Fruit fly (Drosophila melanogaster) whole organism, pupa: ENCODE results near the gene CG7368.
A peak's percentile ranks its signal among the peaks of the same experiment; 100 is the strongest.

Experiments used
- CG10348 ChIP-seq: fragments of 200-800 bp; sonication (Bioruptor generic); IDR thresholded peaks from 2 replicates; pipeline ENCODE4 v1.3.6; 2022; ENCODE audit warnings: missing biosample characterization, missing genetic modification characterization
- CG12605 ChIP-seq: fragments of 200-800 bp; sonication (Bioruptor generic); IDR thresholded peaks from 2 replicates; pipeline ENCODE4 v1.3.6; 2022; ENCODE audit warnings: missing biosample characterization, missing genetic modification characterization
- CG13204 ChIP-seq: fragments of 200-800 bp; sonication (Bioruptor generic); optimal IDR thresholded peaks from 2 replicates; lab custom pipeline; 2018; ENCODE audit warnings: missing biosample characterization, mild to moderate bottlenecking, missing genetic modification characterization, moderate library complexity
- CG14655 ChIP-seq: fragments of 200-800 bp; sonication (Bioruptor generic); optimal IDR thresholded peaks from 3 replicates; lab custom pipeline; 2017; ENCODE audit warnings: mild to moderate bottlenecking, missing biosample characterization, missing genetic modification reagents, missing genetic modification characterization
- CG15710 ChIP-seq: fragments of 200-800 bp; sonication (Bioruptor generic); optimal IDR thresholded peaks from 2 replicates; lab custom pipeline; 2018; ENCODE audit warnings: missing biosample characterization, mild to moderate bottlenecking, missing genetic modification characterization, moderate library complexity
- CG17806 ChIP-seq: fragments of 200-800 bp; sonication (Bioruptor generic); optimal IDR thresholded peaks from 2 replicates; lab custom pipeline; 2018; ENCODE audit warnings: missing biosample characterization, mild to moderate bottlenecking, missing genetic modification characterization, moderate library complexity
- CG32121 ChIP-seq: fragments of 200-800 bp; sonication (Bioruptor generic); IDR thresholded peaks from 2 replicates; pipeline ENCODE4 v1.3.6; 2022; ENCODE audit warnings: missing biosample characterization, missing genetic modification characterization
- CG34367 ChIP-seq: fragments of 200-800 bp; sonication (Bioruptor generic); optimal IDR thresholded peaks from 2 replicates; lab custom pipeline; 2018; ENCODE audit warnings: missing biosample characterization, mild to moderate bottlenecking, missing genetic modification characterization
- CG4496 ChIP-seq: fragments of 200-800 bp; sonication (Bioruptor generic); IDR thresholded peaks from 3 replicates; pipeline ENCODE4 v1.3.6; 2022; ENCODE audit warnings: missing biosample characterization, missing genetic modification characterization
- CG8159 ChIP-seq: fragments of 200-800 bp; sonication (Bioruptor generic); optimal IDR thresholded peaks from 3 replicates; lab custom pipeline; 2018; ENCODE audit warnings: missing biosample characterization, mild to moderate bottlenecking, missing genetic modification characterization, moderate library complexity
- CG8301 ChIP-seq: fragments of 200-800 bp; sonication (Bioruptor generic); optimal IDR thresholded peaks from 2 replicates; lab custom pipeline; 2018; ENCODE audit warnings: missing biosample characterization, mild to moderate bottlenecking, missing genetic modification characterization
- CG9948 ChIP-seq: fragments of 200-800 bp; sonication (Bioruptor generic); optimal IDR thresholded peaks from 2 replicates; lab custom pipeline; 2018; ENCODE audit warnings: missing biosample characterization, mild to moderate bottlenecking, missing genetic modification characterization, moderate library complexity
- D1 ChIP-seq: fragments of 200-800 bp; sonication (Bioruptor generic); optimal IDR thresholded peaks from 2 replicates; lab custom pipeline; 2018; ENCODE audit warnings: missing biosample characterization, mild to moderate bottlenecking, missing genetic modification characterization, moderate library complexity
- EcR ChIP-seq: fragments of 200-800 bp; sonication (Bioruptor generic); optimal IDR thresholded peaks from 3 replicates; lab custom pipeline; 2019; ENCODE audit warnings: missing biosample characterization, missing genetic modification characterization, mild to moderate bottlenecking, moderate library complexity, missing genetic modification reagents
- Ets98B ChIP-seq: fragments of 200-800 bp; sonication (Bioruptor generic); IDR thresholded peaks from 2 replicates; pipeline ENCODE4 v1.3.6; 2022; ENCODE audit warnings: missing biosample characterization, missing genetic modification characterization
- Pif1A ChIP-seq: fragments of 200-800 bp; sonication (Bioruptor generic); optimal IDR thresholded peaks from 3 replicates; lab custom pipeline; 2016; ENCODE audit warnings: missing biosample characterization, missing genetic modification characterization
- Pif1B ChIP-seq: fragments of 200-800 bp; sonication (Bioruptor generic); optimal IDR thresholded peaks from 3 replicates; lab custom pipeline; 2016; ENCODE audit warnings: missing biosample characterization, missing genetic modification characterization
- Snoo ChIP-seq: fragments of 200-800 bp; sonication (Bioruptor generic); optimal IDR thresholded peaks from 3 replicates; lab custom pipeline; 2017; ENCODE audit warnings: missing biosample characterization, mild to moderate bottlenecking, missing genetic modification characterization, inconsistent platforms
- fd96Ca ChIP-seq: fragments of 200-800 bp; sonication (Bioruptor generic); IDR thresholded peaks from 3 replicates; pipeline ENCODE4 v1.3.6; 2022; ENCODE audit warnings: missing biosample characterization, missing genetic modification characterization
- gl ChIP-seq: fragments of 200-800 bp; sonication (Bioruptor generic); optimal IDR thresholded peaks from 2 replicates; lab custom pipeline; 2018; ENCODE audit warnings: missing biosample characterization, mild to moderate bottlenecking, missing genetic modification characterization
- rn ChIP-seq: fragments of 200-800 bp; sonication (Bioruptor generic); IDR thresholded peaks from 2 replicates; pipeline ENCODE4 v1.3.6; 2022; ENCODE audit warnings: missing biosample characterization, missing genetic modification characterization

CG7368 gene

DNA sequence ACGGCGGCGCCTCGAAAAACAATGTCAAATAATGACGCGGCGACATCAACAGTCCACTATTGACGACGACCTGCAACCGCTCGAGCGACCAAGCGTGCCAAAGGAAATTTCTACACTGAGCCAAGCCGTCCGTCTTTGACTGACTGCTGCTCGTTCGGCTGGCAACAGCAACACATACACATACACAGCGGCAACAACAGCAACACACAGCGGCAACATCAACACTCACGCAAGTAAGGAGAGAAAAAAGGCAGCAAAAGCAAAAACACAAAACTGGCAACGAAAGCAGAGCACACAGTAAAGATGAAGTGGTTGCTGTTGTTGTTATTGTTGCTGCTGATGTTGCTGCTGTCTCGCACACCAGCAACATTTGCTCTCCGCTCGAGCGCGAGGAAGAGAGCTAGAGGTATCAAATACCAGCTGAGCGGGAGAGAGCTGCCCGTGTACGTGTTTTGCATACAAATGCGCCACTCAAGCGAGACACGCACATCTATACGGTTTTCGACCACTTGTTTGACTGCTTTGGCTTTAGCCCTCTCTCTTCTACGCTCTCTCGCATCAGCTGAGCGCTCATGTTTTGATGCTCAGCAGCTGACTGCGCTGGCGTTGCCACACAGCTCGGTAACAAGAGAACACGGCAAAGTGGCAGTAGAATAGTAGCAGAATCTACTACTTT lies 43.9 kb upstream of the CG7368 start:
- peak; percentile 44 for TF ChIP-seq CG8301 (tag; lab: Kevin White, UChicago)
- peak; percentile 95 for TF ChIP-seq CG12605
- peak; percentile 61 for TF ChIP-seq CG15710
- peak; percentile 69; the same call in 2 of the 3 replicates for TF ChIP-seq CG4496
- TF ChIP-seq CG10348 (GFP tag; lab: Robert Waterston, UW): no peak
- peak; percentile 65 for TF ChIP-seq CG34367 (tag; lab: Kevin White, UChicago)
- peak; percentile 86 for TF ChIP-seq gl (tag; lab: Kevin White, UChicago)
- TF ChIP-seq Ets98B: peak; percentile 83
- no peak for TF ChIP-seq D1 (tag; lab: Kevin White, UChicago)
- TF ChIP-seq Pif1A (GFP tag; lab: Kevin White, UChicago): peak; percentile 21
- peak; percentile 65 for TF ChIP-seq CG14655 (GFP tag; lab: Kevin White, UChicago)
- TF ChIP-seq CG13204: peak; percentile 94
- peak; percentile 57 for TF ChIP-seq Pif1B
- peak; percentile 32 for TF ChIP-seq CG8159
- TF ChIP-seq CG17806 (tag; lab: Kevin White, UChicago): peak; percentile 45
- peak; percentile 79 for TF ChIP-seq fd96Ca (GFP tag; lab: Robert Waterston, UW)
- TF ChIP-seq CG9948: peak; percentile 22
- peak; percentile 81 for TF ChIP-seq EcR
- TF ChIP-seq Snoo (tag; lab: Kevin White, UChicago): peak; percentile 42
- no peak for TF ChIP-seq rn (GFP tag; lab: Robert Waterston, UW)
- peak; percentile 79 for TF ChIP-seq CG32121
- TF ChIP-seq, all 21 proteins: peak for 18

DNA sequence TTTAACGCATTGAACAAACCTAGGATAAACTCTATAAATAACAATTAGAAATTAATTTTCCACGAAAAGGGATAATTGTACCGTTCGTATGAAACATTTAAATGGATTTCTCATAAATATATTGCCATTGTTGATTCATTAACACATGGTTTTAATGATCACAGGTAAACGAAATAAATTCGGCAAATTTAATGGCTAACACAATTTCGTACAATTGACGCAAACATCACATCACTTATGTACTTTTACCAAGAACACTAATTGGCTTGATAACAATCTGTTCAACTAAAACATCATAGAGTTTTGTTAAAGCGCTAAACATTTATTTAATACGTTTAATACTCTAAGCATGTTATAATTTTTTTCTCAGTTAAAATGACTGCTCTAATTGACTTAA lies 43.3 kb upstream of the CG7368 start:
- no peak for TF ChIP-seq Pif1A (GFP tag; lab: Kevin White, UChicago)
- no peak for TF ChIP-seq Snoo (tag; lab: Kevin White, UChicago)
- TF ChIP-seq CG13204: no peak
- no peak for TF ChIP-seq D1 (tag; lab: Kevin White, UChicago)
- no peak for TF ChIP-seq Ets98B
- no peak for TF ChIP-seq CG34367 (tag; lab: Kevin White, UChicago)
- TF ChIP-seq CG14655 (GFP tag; lab: Kevin White, UChicago): no peak
- TF ChIP-seq EcR: no peak
- no peak for TF ChIP-seq fd96Ca (GFP tag; lab: Robert Waterston, UW)
- TF ChIP-seq gl (tag; lab: Kevin White, UChicago): no peak
- no peak for TF ChIP-seq Pif1B
- no peak for TF ChIP-seq CG12605
- TF ChIP-seq CG8159: no peak
- no peak for TF ChIP-seq CG32121
- TF ChIP-seq CG10348 (GFP tag; lab: Robert Waterston, UW): no peak
- TF ChIP-seq CG8301 (tag; lab: Kevin White, UChicago): no peak
- TF ChIP-seq CG15710: no peak
- no peak for TF ChIP-seq rn (GFP tag; lab: Robert Waterston, UW)
- no peak for TF ChIP-seq CG4496
- TF ChIP-seq CG17806 (tag; lab: Kevin White, UChicago): no peak
- TF ChIP-seq, all 21 proteins: peak for 0

DNA sequence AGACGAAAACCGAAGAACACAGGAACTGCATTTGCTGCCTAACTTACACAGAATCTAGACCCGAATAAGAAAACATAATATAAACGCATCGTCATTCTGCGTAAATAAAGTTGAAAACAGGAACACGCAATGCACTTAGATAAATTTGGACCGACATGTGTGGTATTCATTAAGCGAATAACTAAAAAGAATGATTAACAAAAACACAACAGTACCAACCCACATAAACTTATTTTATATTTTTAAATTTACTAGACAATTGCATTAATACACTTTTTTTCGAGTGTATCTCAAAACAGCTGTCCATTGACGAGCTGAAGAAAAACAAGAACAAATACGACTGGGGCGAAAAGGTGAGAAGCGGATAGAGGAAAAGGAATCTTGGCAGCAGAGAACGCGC lies 42.7 kb upstream of the CG7368 start:
- TF ChIP-seq CG8159 (peak; percentile 81), CG12605 (peak; percentile 49), CG13204 (no peak), CG8301 (tag; lab: Kevin White, UChicago) (peak; percentile 68), CG14655 (GFP tag; lab: Kevin White, UChicago) (peak; percentile 79), CG4496 (peak; percentile 61; the same call in 2 of the 3 replicates), CG9948 (peak; percentile 55), CG17806 (tag; lab: Kevin White, UChicago) (peak; percentile 73), gl (tag; lab: Kevin White, UChicago) (peak; percentile 27), EcR (no peak), Pif1A (GFP tag; lab: Kevin White, UChicago) (peak; percentile 49), fd96Ca (GFP tag; lab: Robert Waterston, UW) (no peak), CG10348 (GFP tag; lab: Robert Waterston, UW) (no peak), Snoo (tag; lab: Kevin White, UChicago) (peak; percentile 49), rn (GFP tag; lab: Robert Waterston, UW) (peak; percentile 41), CG32121 (peak; percentile 56), D1 (tag; lab: Kevin White, UChicago) (no peak), Pif1B (peak; percentile 56), Ets98B (peak; percentile 53; the same call in 1 of the 2 replicates), CG34367 (tag; lab: Kevin White, UChicago) (peak; percentile 54), CG15710 (peak; percentile 71)

DNA sequence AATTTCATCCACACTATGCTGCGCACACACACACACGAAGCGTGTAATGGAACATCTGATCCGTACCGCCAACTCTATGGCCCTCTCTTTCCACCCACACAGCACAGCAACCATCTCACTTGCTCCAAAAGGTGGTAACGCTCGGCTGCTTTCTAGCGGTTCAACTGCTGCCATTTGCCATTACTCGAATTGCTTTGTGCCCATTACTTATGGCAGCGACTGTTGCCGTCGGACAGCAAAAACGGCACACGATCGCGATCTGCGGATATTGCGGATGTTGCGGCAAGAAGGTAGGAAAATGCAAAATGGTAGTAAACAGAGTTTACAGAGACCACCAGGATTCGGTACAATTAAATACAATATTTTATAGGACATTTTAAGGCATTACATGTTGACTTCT lies 42.2 kb upstream of the CG7368 start:
- TF ChIP-seq CG10348 (GFP tag; lab: Robert Waterston, UW): no peak
- TF ChIP-seq CG14655 (GFP tag; lab: Kevin White, UChicago): no peak
- TF ChIP-seq fd96Ca (GFP tag; lab: Robert Waterston, UW): no peak
- TF ChIP-seq CG32121: no peak
- no peak; the same call in 1 of the 2 replicates for TF ChIP-seq Ets98B
- TF ChIP-seq CG34367 (tag; lab: Kevin White, UChicago): no peak
- no peak for TF ChIP-seq gl (tag; lab: Kevin White, UChicago)
- no peak for TF ChIP-seq CG4496
- no peak for TF ChIP-seq rn (GFP tag; lab: Robert Waterston, UW)
- no peak for TF ChIP-seq Pif1B

DNA sequence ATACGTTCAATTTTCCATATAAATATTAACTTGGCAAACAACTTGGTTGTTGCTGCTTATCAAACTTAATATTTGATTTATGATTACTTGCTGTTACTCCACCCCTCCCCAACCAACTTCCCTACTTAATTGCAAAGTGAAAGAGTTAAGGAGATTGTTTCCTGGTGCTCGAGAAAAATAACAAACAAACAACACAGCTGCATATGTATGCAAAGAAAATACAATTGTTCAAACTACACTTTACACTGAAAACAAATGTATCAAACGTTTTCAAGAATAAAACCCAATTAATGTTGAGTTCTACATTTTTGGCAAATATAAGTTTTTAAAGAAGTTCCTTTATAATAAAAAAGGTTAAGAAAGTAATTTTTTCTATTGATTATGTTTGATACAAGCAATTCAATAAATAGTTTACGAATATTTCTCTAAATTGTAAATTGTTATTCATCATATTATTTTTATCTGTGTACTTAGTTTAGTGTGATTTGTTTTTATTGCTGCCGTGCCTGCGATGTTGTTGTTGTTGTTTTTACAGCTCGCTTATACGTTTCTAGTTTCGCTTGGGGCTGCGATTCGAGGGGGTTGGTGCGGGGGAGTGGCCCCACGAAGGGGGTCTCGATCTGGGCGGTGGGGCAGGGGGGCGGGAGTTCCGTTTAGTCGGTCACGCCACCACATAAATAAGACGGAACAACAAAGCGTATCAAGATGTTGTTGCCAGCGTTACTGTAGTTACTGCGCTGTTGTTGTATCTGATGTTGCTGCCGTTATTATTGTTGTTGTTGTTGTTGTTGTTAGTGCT lies 41.1 kb upstream of the CG7368 start:
- peak; percentile 71 for TF ChIP-seq CG14655 (GFP tag; lab: Kevin White, UChicago)
- TF ChIP-seq rn (GFP tag; lab: Robert Waterston, UW): no peak
- TF ChIP-seq Ets98B: peak; percentile 28; the same call in 1 of the 2 replicates
- no peak for TF ChIP-seq Pif1A (GFP tag; lab: Kevin White, UChicago)
- TF ChIP-seq CG8159: peak; percentile 75
- peak; percentile 47; the same call in 1 of the 2 replicates for TF ChIP-seq CG12605
- TF ChIP-seq CG10348 (GFP tag; lab: Robert Waterston, UW): no peak
- TF ChIP-seq D1 (tag; lab: Kevin White, UChicago): peak; percentile 17
- no peak for TF ChIP-seq Snoo (tag; lab: Kevin White, UChicago)
- peak; percentile 9 for TF ChIP-seq EcR
- peak; percentile 48; the same call in 1 of the 3 replicates for TF ChIP-seq CG4496
- no peak for TF ChIP-seq Pif1B
- TF ChIP-seq CG8301 (tag; lab: Kevin White, UChicago): peak; percentile 82
- TF ChIP-seq CG13204: peak; percentile 55
- peak; percentile 62 for TF ChIP-seq gl (tag; lab: Kevin White, UChicago)
- peak; percentile 54 for TF ChIP-seq CG15710
- peak; percentile 75 for TF ChIP-seq CG32121
- peak; percentile 73 for TF ChIP-seq CG9948
- peak; percentile 28 for TF ChIP-seq CG34367 (tag; lab: Kevin White, UChicago)
- TF ChIP-seq CG17806 (tag; lab: Kevin White, UChicago): peak; percentile 66
- peak; percentile 69; the same call in 1 of the 3 replicates for TF ChIP-seq fd96Ca (GFP tag; lab: Robert Waterston, UW)
- TF ChIP-seq, all 21 proteins: peak for 16
